Fruit fly (Drosophila melanogaster) whole organism, adult: ENCODE data around the gene Neurochondrin.

Experiments used
- CG11617 ChIP-seq: fragments of 200-800 bp; sonication (Bioruptor generic); optimal IDR thresholded peaks from 2 replicates; lab custom pipeline; 2017; ENCODE audit warnings: mild to moderate bottlenecking, missing biosample characterization, missing genetic modification reagents, missing genetic modification characterization
- CG12768 ChIP-seq: fragments of 200-800 bp; sonication (Bioruptor generic); optimal IDR thresholded peaks from 2 replicates; lab custom pipeline; 2017; ENCODE audit warnings: missing biosample characterization, missing genetic modification characterization, mild to moderate bottlenecking, moderate library complexity, missing genetic modification reagents
- CG14711 ChIP-seq: fragments of 200-800 bp; sonication (Bioruptor generic); optimal IDR thresholded peaks from 2 replicates; lab custom pipeline; 2018; ENCODE audit warnings: missing biosample characterization, mild to moderate bottlenecking, missing genetic modification characterization, moderate library complexity
- CG33017 ChIP-seq: fragments of 200-800 bp; sonication (Bioruptor generic); optimal IDR thresholded peaks from 2 replicates; lab custom pipeline; 2018; ENCODE audit warnings: missing biosample characterization, mild to moderate bottlenecking, missing genetic modification characterization, moderate library complexity
- CG7045 ChIP-seq: fragments of 200-800 bp; sonication (Bioruptor generic); optimal IDR thresholded peaks from 2 replicates; lab custom pipeline; 2017; ENCODE audit warnings: missing biosample characterization, mild to moderate bottlenecking, missing genetic modification characterization
- Clk ChIP-seq: fragments of 200-800 bp; sonication (Bioruptor generic); optimal IDR thresholded peaks from 2 replicates; lab custom pipeline; 2017; ENCODE audit warnings: missing biosample characterization, missing genetic modification characterization
- Crg-1 ChIP-seq: fragments of 200-800 bp; sonication (Bioruptor generic); optimal IDR thresholded peaks from 2 replicates; lab custom pipeline; 2016; ENCODE audit warnings: missing biosample characterization, missing genetic modification characterization
- Mnt ChIP-seq: fragments of 200-800 bp; sonication (Bioruptor generic); optimal IDR thresholded peaks from 2 replicates; lab custom pipeline; 2016; ENCODE audit warnings: missing biosample characterization, mild to moderate bottlenecking, missing genetic modification characterization
- bab1 ChIP-seq: fragments of 200-800 bp; sonication (Bioruptor generic); optimal IDR thresholded peaks from 3 replicates; lab custom pipeline; 2019; ENCODE audit warnings: missing biosample characterization, mild to moderate bottlenecking, missing genetic modification characterization, moderate library complexity
- kay ChIP-seq: fragments of 200-800 bp; sonication (Bioruptor generic); peaks from one replicate; lab custom pipeline; 2016; ENCODE audit warnings: missing biosample characterization, missing genetic modification characterization, borderline replicate concordance
- tj ChIP-seq: fragments of 200-800 bp; sonication (Bioruptor generic); optimal IDR thresholded peaks from 3 replicates; lab custom pipeline; 2017; ENCODE audit warnings: missing biosample characterization, mild to moderate bottlenecking, missing genetic modification characterization, moderate library complexity
- toe ChIP-seq: fragments of 200-800 bp; sonication (Bioruptor generic); optimal IDR thresholded peaks from 2 replicates; lab custom pipeline; 2016; ENCODE audit warnings: missing biosample characterization, missing genetic modification characterization

- TF ChIP-seq CG12768 = no peak
- TF ChIP-seq CG7045 = no peak
- no peak for TF ChIP-seq bab1 (GFP tag; lab: Kevin White, UChicago)
- TF ChIP-seq Mnt (GFP tag; lab: Kevin White, UChicago) = no peak
- TF ChIP-seq toe (GFP tag; lab: Kevin White, UChicago) = no peak
- TF ChIP-seq Clk (GFP tag; lab: Kevin White, UChicago) = no peak
- no peak for TF ChIP-seq Crg-1
- no peak for TF ChIP-seq CG33017 (tag; lab: Kevin White, UChicago)
- no peak for TF ChIP-seq kay (GFP tag; lab: Kevin White, UChicago)
- TF ChIP-seq CG11617 = no peak
- no peak for TF ChIP-seq tj
- TF ChIP-seq CG14711 (tag; lab: Kevin White, UChicago) = no peak
Observed at dm6 chr3R:6419103-6419502, 49.1 kb upstream of the Neurochondrin start.
